Worm (Caenorhabditis elegans) whole organism, L3 larva: ENCODE results near the gene C45B2.1.

Experiments
- eor-1 ChIP-seq, 2 experiments: fragments of 150-350 bp; optimal IDR thresholded peaks; 2 replicates each; lab custom pipeline; 2014 to 2018; ENCODE audit warnings: missing biosample characterization in 2 of 2, missing genetic modification characterization in 2 of 2
- fkh-10 ChIP-seq: sonication (generic microtip); optimal IDR thresholded peaks from 2 replicates; lab custom pipeline; 2017; ENCODE audit warnings: missing biosample characterization, missing genetic modification reagents, missing genetic modification characterization

- no peak for TF ChIP-seq eor-1 (tag; optimal IDR thresholded peaks at IDR 0.05; lab: Kevin White, UChicago)
- no peak for TF ChIP-seq fkh-10 (GFP tag; lab: Kevin White, UChicago)
These were observed 1.8 kb downstream of the C45B2.1 start, which contains the start of gene C45B2.8 for ce11 chrX:6087676-6088075.
